Worm (Caenorhabditis elegans): ENCODE measurements around the gene Y69H2.1.

Y69H2.1 gene

DNA sequence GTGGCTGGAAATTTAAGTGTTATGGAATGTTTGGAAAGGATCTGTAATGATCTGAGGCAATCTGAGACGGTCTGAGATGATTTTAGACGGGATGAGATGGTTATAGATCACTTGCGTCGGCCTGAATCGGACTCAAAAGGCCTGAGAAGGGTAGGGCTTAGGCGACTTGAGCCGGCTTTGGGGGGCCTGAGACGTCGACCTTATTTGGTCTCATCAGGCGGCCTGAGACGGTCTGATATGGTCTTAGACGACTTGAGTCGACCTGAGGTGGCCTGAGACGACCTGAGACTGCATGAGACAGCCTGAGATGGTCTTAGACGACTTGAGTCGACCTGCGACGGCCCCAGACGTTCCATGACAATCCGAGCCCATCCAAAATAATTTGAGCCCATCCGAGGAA, 34.0 kb upstream of the Y69H2.1 start:
- TF ChIP-seq zfh-2 (GFP tag; conservative IDR thresholded peaks at IDR 0.05) (peak; percentile 58), bed-2 (GFP tag; IDR thresholded peaks at IDR 0.05) (no peak)

DNA sequence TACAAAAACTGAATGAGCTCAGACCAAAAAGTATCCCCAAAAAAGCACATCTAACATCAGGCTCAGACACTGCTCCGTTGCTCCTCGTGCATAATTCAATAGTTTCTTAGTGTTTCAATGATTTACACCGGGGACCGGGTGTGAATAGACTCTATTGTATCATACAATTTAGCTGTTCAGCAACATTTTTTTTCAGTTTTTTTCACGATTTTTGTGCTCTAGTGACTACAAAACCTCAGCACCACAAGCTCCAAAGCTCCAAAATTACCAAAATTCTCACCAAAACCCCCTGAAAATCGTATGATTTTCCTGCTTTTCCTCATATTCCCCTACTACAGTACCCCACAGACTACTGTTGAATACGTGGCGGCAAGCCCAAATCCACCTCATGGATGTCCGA, 27.7 kb upstream of the Y69H2.1 start, which contains the start of gene egas-2:
egas-2 (plus strand) TSS at position 301 of the 400 bp plus-strand sequence.
- TF ChIP-seq mxl-1 (tag; optimal IDR thresholded peaks at IDR 0.05) = no peak
- TF ChIP-seq Y53F4B.3 (GFP tag; IDR thresholded peaks at IDR 0.05) = no peak
- no peak for TF ChIP-seq zfh-2 (GFP tag; conservative IDR thresholded peaks at IDR 0.05)

DNA sequence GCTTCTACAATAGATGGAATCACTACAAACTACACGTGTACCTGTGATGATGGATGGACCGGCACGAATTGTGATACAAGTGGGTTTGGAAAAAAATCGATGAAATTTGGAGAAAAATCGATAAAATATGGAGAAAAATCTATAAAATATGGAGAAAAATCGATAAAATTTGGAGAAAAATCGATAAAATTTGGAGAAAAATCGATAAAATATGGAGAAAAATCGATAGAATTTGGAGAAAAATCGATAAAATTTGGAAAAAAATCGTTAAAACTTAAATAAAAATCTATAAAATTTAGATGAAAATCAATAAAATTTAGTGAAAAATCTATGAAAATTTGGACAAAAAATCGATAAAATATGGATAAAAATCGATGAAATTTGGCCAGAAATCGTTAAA, 21.9 kb upstream of the Y69H2.1 start:
- TF ChIP-seq tbx-9 (tag; optimal IDR thresholded peaks at IDR 0.05; ENCODE audit: borderline replicate concordance) (no peak), sea-2 (GFP tag; IDR thresholded peaks at IDR 0.05) (no peak), lin-40 (tag; optimal IDR thresholded peaks at IDR 0.05) (no peak), die-1 (tag; optimal IDR thresholded peaks at IDR 0.05) (no peak), ztf-26 (tag; optimal IDR thresholded peaks at IDR 0.05) (no peak), repo-1 (tag; optimal IDR thresholded peaks at IDR 0.05) (no peak), ets-4 (GFP tag; optimal IDR thresholded peaks at IDR 0.05) (no peak), zfh-2 (GFP tag; conservative IDR thresholded peaks at IDR 0.05) (no peak), dpl-1 (GFP tag; optimal IDR thresholded peaks at IDR 0.05) (no peak), dpff-1 (tag; optimal IDR thresholded peaks at IDR 0.05) (no peak)

DNA sequence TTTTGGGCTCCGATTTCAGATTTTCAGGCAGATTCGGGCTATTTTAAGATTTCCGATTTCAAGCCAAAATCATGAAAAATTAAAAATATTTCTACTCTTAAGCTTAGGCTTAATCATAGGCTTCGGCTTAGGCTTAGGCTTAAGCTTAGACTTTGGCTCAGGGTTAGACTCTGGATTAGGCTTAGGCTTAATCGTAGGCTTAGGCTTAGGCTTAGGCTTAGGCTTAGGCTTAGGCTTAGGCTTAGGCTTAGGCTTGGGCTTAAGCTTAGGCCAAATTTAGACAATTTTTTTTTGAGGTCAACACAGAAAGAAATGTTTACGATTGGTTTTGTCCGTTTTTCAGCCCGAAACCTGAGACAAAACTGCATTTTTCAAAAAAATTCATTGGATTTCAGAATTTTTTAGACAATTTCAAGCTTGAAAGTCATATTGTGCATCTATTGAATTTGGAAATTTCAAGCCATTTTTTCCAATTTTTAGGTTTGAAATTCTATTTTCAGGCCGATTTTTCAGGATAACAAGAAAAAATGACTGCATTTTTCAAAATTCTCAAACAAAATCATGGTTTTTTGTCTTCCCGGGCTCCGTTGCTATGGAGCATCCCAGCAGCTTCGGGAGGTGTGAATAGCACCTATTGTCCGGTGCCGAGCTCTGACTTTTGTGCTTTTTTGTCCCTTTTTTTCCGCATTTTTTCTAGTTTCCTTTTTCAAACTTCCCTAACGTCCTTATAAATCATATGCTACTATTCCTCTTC, 17.4 kb upstream of the Y69H2.1 start, which contains the start of gene egas-1:
egas-1 (plus strand) TSS at position 704 of the 754 bp plus-strand sequence.
- TF ChIP-seq hsf-1 (GFP tag; IDR thresholded peaks at IDR 0.05) (no peak), ama-1 (optimal IDR thresholded peaks at IDR 0.05) (peak; percentile 67), ama-1 (GFP tag; optimal IDR thresholded peaks at IDR 0.05) (peak in 1 of 2 experiments; percentile 13), lin-40 (tag; optimal IDR thresholded peaks at IDR 0.05) (peak; percentile 42), nhr-90 (tag; optimal IDR thresholded peaks at IDR 0.05) (no peak), ztf-26 (tag; optimal IDR thresholded peaks at IDR 0.05) (peak; percentile 61), F39B2.1 (GFP tag; IDR thresholded peaks at IDR 0.05) (0 out of 2 replicates have a peak, but pooled peaks have one; percentile 16), lin-26 (GFP tag; IDR thresholded peaks at IDR 0.05) (peak; percentile 88), ceh-40 (GFP tag; IDR thresholded peaks at IDR 0.05) (no peak), bed-1 (GFP tag; IDR thresholded peaks at IDR 0.05) (peak; percentile 95), dpl-1 (GFP tag; optimal IDR thresholded peaks at IDR 0.05) (no peak), repo-1 (tag; optimal IDR thresholded peaks at IDR 0.05) (peak; percentile 36), K11D2.4 (GFP tag; IDR thresholded peaks at IDR 0.05) (no peak; the same call in 1 of the 2 replicates), nhr-27 (tag; optimal IDR thresholded peaks at IDR 0.05) (peak; percentile 59)

DNA sequence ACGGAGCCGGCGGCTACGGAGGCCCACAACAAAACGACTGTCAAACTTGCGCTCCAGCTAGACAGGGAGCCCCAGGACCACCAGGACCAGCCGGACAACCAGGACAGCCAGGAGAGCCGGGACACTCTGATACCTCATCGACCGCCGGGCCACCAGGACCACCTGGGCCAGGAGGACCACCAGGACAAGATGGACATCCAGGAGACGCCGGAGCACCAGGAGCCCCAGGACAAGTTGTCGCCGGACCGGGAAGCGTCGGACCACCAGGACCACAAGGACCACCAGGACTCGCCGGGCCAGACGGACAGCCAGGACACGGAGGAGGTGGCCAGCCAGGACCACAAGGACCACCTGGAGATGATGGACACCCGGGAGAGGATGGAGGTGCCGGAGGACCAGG, 16.7 kb upstream of the Y69H2.1 start:
- TF ChIP-seq dox-1 (GFP tag; IDR thresholded peaks at IDR 0.05) (peak; percentile 23; the same call in 1 of the 2 replicates), K11D2.4 (GFP tag; IDR thresholded peaks at IDR 0.05) (0 out of 2 replicates have a peak, but pooled peaks have one; percentile 14), mcd-1 (GFP tag; IDR thresholded peaks at IDR 0.05) (peak; percentile 27; the same call in 1 of the 2 replicates), T07F8.4 (tag; optimal IDR thresholded peaks at IDR 0.05) (no peak), lin-26 (GFP tag; IDR thresholded peaks at IDR 0.05) (0 out of 2 replicates have a peak, but pooled peaks have one; percentile 75), fkh-3 (tag; optimal IDR thresholded peaks at IDR 0.05) (no peak), attf-5 (GFP tag; optimal IDR thresholded peaks at IDR 0.05) (no peak), zfh-2 (GFP tag; conservative IDR thresholded peaks at IDR 0.05) (peak; percentile 93), ZK185.1 (tag; optimal IDR thresholded peaks at IDR 0.05; ENCODE audit: poor library complexity, severe bottlenecking) (no peak), egrh-3 (GFP tag; IDR thresholded peaks at IDR 0.05) (peak; percentile 96)

All from whole organism, young adult.